Fruit fly (Drosophila melanogaster): ENCODE data around the gene Coq4.

The Coq4 gene

dm6 chr3L:17458856-17459518 is 25.6 kb upstream of the Coq4 start (continued):
- TF ChIP-seq CG6854 (GFP tag; optimal IDR thresholded peaks at IDR 0.05) (no peak), grau (tag; optimal IDR thresholded peaks at IDR 0.05) (peak; percentile 48), sens (GFP tag) (peak; percentile 81), Mad (GFP tag; optimal IDR thresholded peaks at IDR 0.05) (no peak), Tbp (GFP tag; optimal IDR thresholded peaks at IDR 0.05) (no peak), chm (GFP tag; IDR thresholded peaks at IDR 0.05) (no peak), stwl (tag; optimal IDR thresholded peaks at IDR 0.05) (no peak), CG12744 (GFP tag; optimal IDR thresholded peaks at IDR 0.05) (no peak), CG6683 (GFP tag; optimal IDR thresholded peaks at IDR 0.05) (peak; percentile 11), Side (GFP tag; optimal IDR thresholded peaks at IDR 0.05) (no peak), CG3726 (GFP tag; IDR thresholded peaks at IDR 0.05) (0 out of 3 replicates have a peak, but pooled peaks have one; percentile 9), CHES-1-like (GFP tag; optimal IDR thresholded peaks at IDR 0.05) (no peak), CG3163 (GFP tag; optimal IDR thresholded peaks at IDR 0.05) (no peak), Ssrp (tag; optimal IDR thresholded peaks at IDR 0.05) (peak; percentile 43), HmgZ (tag; optimal IDR thresholded peaks at IDR 0.05) (no peak), klu (GFP tag; IDR thresholded peaks at IDR 0.05) (no peak), CG17328 (GFP tag; IDR thresholded peaks at IDR 0.05) (no peak; the same call in 1 of the 2 replicates), CG6254 (GFP tag; optimal IDR thresholded peaks at IDR 0.05) (peak; percentile 19), CG6765 (GFP tag; optimal IDR thresholded peaks at IDR 0.05) (no peak), CG2712 (tag; optimal IDR thresholded peaks at IDR 0.05) (peak; percentile 66), Dll (GFP tag; IDR thresholded peaks at IDR 0.05; ENCODE audit: partially characterized antibody) (no peak), ind (GFP tag; optimal IDR thresholded peaks at IDR 0.05) (peak; percentile 7), emc (GFP tag; optimal IDR thresholded peaks at IDR 0.05) (no peak), Dref (GFP tag; IDR thresholded peaks at IDR 0.05) (no peak), CG17802 (tag; optimal IDR thresholded peaks at IDR 0.05) (no peak), az2 (GFP tag; optimal IDR thresholded peaks at IDR 0.05) (peak; percentile 20), dimm (GFP tag; IDR thresholded peaks at IDR 0.05) (no peak), tup (GFP tag; optimal IDR thresholded peaks at IDR 0.05) (peak; percentile 13), CG14441 (GFP tag; IDR thresholded peaks at IDR 0.05) (peak; percentile 45; the same call in 1 of the 2 replicates), Hmr (GFP tag; optimal IDR thresholded peaks at IDR 0.05) (peak; percentile 22), CG2120 (GFP tag; optimal IDR thresholded peaks at IDR 0.05) (peak; percentile 42), CG15269 (tag; optimal IDR thresholded peaks at IDR 0.05) (peak; percentile 33), luna (GFP tag; optimal IDR thresholded peaks at IDR 0.05) (no peak), CG15696 (tag; optimal IDR thresholded peaks at IDR 0.05) (no peak), CG4328 (GFP tag; optimal IDR thresholded peaks at IDR 0.05) (no peak), Meics (GFP tag; optimal IDR thresholded peaks at IDR 0.05) (peak; percentile 39), CG14014 (GFP tag; IDR thresholded peaks at IDR 0.05) (0 out of 2 replicates have a peak, but pooled peaks have one; percentile 35), kay (GFP tag; optimal IDR thresholded peaks at IDR 0.05) (no peak), Atf3 (GFP tag; optimal IDR thresholded peaks at IDR 0.05) (no peak), ftz-f1 (GFP tag; optimal IDR thresholded peaks at IDR 0.05) (no peak), Ada2b (GFP tag; IDR thresholded peaks at IDR 0.05) (no peak), CG9797 (GFP tag; optimal IDR thresholded peaks at IDR 0.05) (no peak), cg (GFP tag; optimal IDR thresholded peaks at IDR 0.05) (no peak), dysf (GFP tag; IDR thresholded peaks at IDR 0.05) (peak; percentile 48; the same call in 2 of the 3 replicates), sim (GFP tag; IDR thresholded peaks at IDR 0.05) (no peak), CG8478 (optimal IDR thresholded peaks at IDR 0.05) (no peak), bab2 (GFP tag; optimal IDR thresholded peaks at IDR 0.05) (no peak), CG12236 (GFP tag; optimal IDR thresholded peaks at IDR 0.05) (no peak), ERR (GFP tag; optimal IDR thresholded peaks at IDR 0.05) (no peak), CG14667 (GFP tag; IDR thresholded peaks at IDR 0.05) (peak; percentile 15; the same call in 1 of the 2 replicates), sob (GFP tag; IDR thresholded peaks at IDR 0.05) (no peak), Nf-YA (GFP tag; IDR thresholded peaks at IDR 0.05) (no peak)
